Worm (Caenorhabditis elegans): ENCODE measurements around the gene R07E5.17.

- TF ChIP-seq snpc-4 (tag; optimal IDR thresholded peaks at IDR 0.05) (no peak), nhr-76 (tag; optimal IDR thresholded peaks at IDR 0.05) (no peak), unc-62 (GFP tag; optimal IDR thresholded peaks at IDR 0.05) (no peak), lsy-2 (tag; optimal IDR thresholded peaks at IDR 0.05) (no peak), blmp-1 (tag; optimal IDR thresholded peaks at IDR 0.05) (no peak), tbx-8 (GFP tag; optimal IDR thresholded peaks at IDR 0.05) (no peak), lin-13 (tag; optimal IDR thresholded peaks at IDR 0.05) (no peak), elt-3 (tag; optimal IDR thresholded peaks at IDR 0.05) (no peak), pha-4 (tag; optimal IDR thresholded peaks at IDR 0.05) (no peak), unc-39 (tag; optimal IDR thresholded peaks at IDR 0.05) (no peak), nhr-28 (tag; optimal IDR thresholded peaks at IDR 0.05) (no peak), ham-2 (GFP tag; optimal IDR thresholded peaks at IDR 0.05) (no peak), ceh-39 (tag; optimal IDR thresholded peaks at IDR 0.05) (no peak), nhr-237 (tag; optimal IDR thresholded peaks at IDR 0.05) (no peak)
Measured at ce11 chrIII:4449357-4449756, 45.1 kb upstream of the R07E5.17 start.

Measured in whole organism, mixed stage, embryonic.